In the genomic region with DNA sequence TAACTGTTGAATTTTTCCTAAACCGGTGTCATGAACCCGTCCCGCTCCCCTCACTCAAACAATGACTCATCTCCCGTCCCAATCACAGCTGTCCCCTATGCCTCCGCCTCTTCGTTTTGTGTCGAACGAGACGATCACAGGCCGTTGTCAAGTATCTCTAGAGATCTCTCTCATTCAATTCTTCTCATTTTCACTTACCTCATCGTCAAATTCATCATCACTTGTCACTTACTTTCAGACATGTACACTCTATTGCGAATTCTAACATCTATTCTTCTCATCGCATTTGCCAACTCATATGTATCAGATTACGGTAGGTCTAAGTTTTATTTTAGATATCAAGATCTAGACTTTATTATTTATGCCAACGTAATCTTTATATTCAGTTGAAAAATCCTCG, we compare ENCODE assay signal across 6 worm cellular contexts.
TF ChIP-seq lines count a peak whose summit lies in the region.

Gene K08E4.3, plus strand, starts transcription at position 235 of the 400 bp plus-strand sequence.

TF ChIP-seq in whole organism, L1 larva, 84 proteins besides CTCF, POLR2A, EP300 and RAD21:
- no peak for TF ChIP-seq nhr-19 (GFP tag; conservative IDR thresholded peaks at IDR 0.05; lab: Robert Waterston, UW)
- peak; percentile 26 for TF ChIP-seq lin-14 (GFP tag; optimal IDR thresholded peaks at IDR 0.05; lab: Kevin White, UChicago)

TF ChIP-seq in whole organism, L2 larva, 48 proteins besides CTCF, POLR2A, EP300 and RAD21:
- TF ChIP-seq nhr-129 (tag; optimal IDR thresholded peaks at IDR 0.05; lab: Kevin White, UChicago) (peak; percentile 30), skn-1 (tag; optimal IDR thresholded peaks at IDR 0.05; lab: Kevin White, UChicago) (no peak), nhr-11 (tag; optimal IDR thresholded peaks at IDR 0.05; lab: Kevin White, UChicago) (no peak), lin-13 (GFP tag; optimal IDR thresholded peaks at IDR 0.05; lab: Kevin White, UChicago) (no peak), mbf-1 (tag; optimal IDR thresholded peaks at IDR 0.05; lab: Kevin White, UChicago) (no peak), sem-4 (tag; optimal IDR thresholded peaks at IDR 0.05; lab: Kevin White, UChicago) (no peak)

TF ChIP-seq in whole organism, L3 larva, 47 proteins besides CTCF, POLR2A, EP300 and RAD21:
- TF ChIP-seq ceh-28 (tag; optimal IDR thresholded peaks at IDR 0.05; lab: Kevin White, UChicago) (no peak), pqm-1 (tag; optimal IDR thresholded peaks at IDR 0.05; lab: Kevin White, UChicago) (no peak), nhr-11 (tag; optimal IDR thresholded peaks at IDR 0.05; lab: Kevin White, UChicago) (no peak), nhr-28 (tag; optimal IDR thresholded peaks at IDR 0.05; lab: Kevin White, UChicago) (no peak), sea-2 (GFP tag; optimal IDR thresholded peaks at IDR 0.05; lab: Kevin White, UChicago) (no peak), ceh-82 (tag; optimal IDR thresholded peaks at IDR 0.05; lab: Kevin White, UChicago) (no peak), nfya-1 (tag; optimal IDR thresholded peaks at IDR 0.05; lab: Kevin White, UChicago; ENCODE audit: insufficient read depth) (peak; percentile 55), nhr-77 (tag; optimal IDR thresholded peaks at IDR 0.05; lab: Kevin White, UChicago) (no peak), lin-15B (tag; optimal IDR thresholded peaks at IDR 0.05; lab: Kevin White, UChicago) (no peak), unc-62 (GFP tag; optimal IDR thresholded peaks at IDR 0.05; lab: Kevin White, UChicago) (peak; percentile 33), tbx-2 (tag; optimal IDR thresholded peaks at IDR 0.05; lab: Kevin White, UChicago) (no peak)
TF ChIP-seq in whole organism, L3 larva: peak in this region for 2.

TF ChIP-seq in whole organism, L4 larva, 104 proteins besides CTCF, POLR2A, EP300 and RAD21:
- peak; percentile 8 for TF ChIP-seq mes-2 (tag; optimal IDR thresholded peaks at IDR 0.05; lab: Kevin White, UChicago; ENCODE audit: poor library complexity, severe bottlenecking)
- no peak for TF ChIP-seq F26F4.8 (GFP tag; conservative IDR thresholded peaks at IDR 0.05; lab: Robert Waterston, UW)

TF ChIP-seq in whole organism, late embryonic, 69 proteins besides CTCF, POLR2A, EP300 and RAD21:
- no peak for TF ChIP-seq ceh-34 (tag; optimal IDR thresholded peaks at IDR 0.05; lab: Kevin White, UChicago)
- TF ChIP-seq ceh-30 (tag; optimal IDR thresholded peaks at IDR 0.05; lab: Kevin White, UChicago): no peak
- TF ChIP-seq T23F11.4 (GFP tag; optimal IDR thresholded peaks at IDR 0.05; lab: Kevin White, UChicago): no peak
- peak; percentile 57 for TF ChIP-seq unc-55 (GFP tag; optimal IDR thresholded peaks at IDR 0.05; lab: Kevin White, UChicago)

TF ChIP-seq in whole organism, mixed stage, embryonic, 35 proteins besides CTCF, POLR2A, EP300 and RAD21:
- TF ChIP-seq lin-13 (tag; optimal IDR thresholded peaks at IDR 0.05; lab: Kevin White, UChicago) (no peak), lin-32 (GFP tag; optimal IDR thresholded peaks at IDR 0.05; lab: Kevin White, UChicago) (no peak), blmp-1 (tag; optimal IDR thresholded peaks at IDR 0.05; lab: Kevin White, UChicago) (no peak), ztf-11 (tag; optimal IDR thresholded peaks at IDR 0.05; lab: Kevin White, UChicago) (no peak), zip-8 (tag; optimal IDR thresholded peaks at IDR 0.05; lab: Kevin White, UChicago) (no peak), unc-62 (GFP tag; optimal IDR thresholded peaks at IDR 0.05; lab: Kevin White, UChicago) (peak; percentile 77), mls-2 (tag; optimal IDR thresholded peaks at IDR 0.05; lab: Kevin White, UChicago) (no peak), ham-2 (GFP tag; optimal IDR thresholded peaks at IDR 0.05; lab: Kevin White, UChicago) (no peak), unc-39 (tag; optimal IDR thresholded peaks at IDR 0.05; lab: Kevin White, UChicago) (no peak), ceh-43 (GFP tag; optimal IDR thresholded peaks at IDR 0.05; lab: Kevin White, UChicago) (no peak), nhr-76 (tag; optimal IDR thresholded peaks at IDR 0.05; lab: Kevin White, UChicago) (no peak), cnd-1 (tag; optimal IDR thresholded peaks at IDR 0.05; lab: Kevin White, UChicago) (no peak), sem-2 (GFP tag; optimal IDR thresholded peaks at IDR 0.05; lab: Kevin White, UChicago) (no peak), lsy-2 (tag; optimal IDR thresholded peaks at IDR 0.05; lab: Kevin White, UChicago) (no peak), hlh-1 (tag; optimal IDR thresholded peaks at IDR 0.05; lab: Kevin White, UChicago) (peak; percentile 30), unc-120 (tag; optimal IDR thresholded peaks at IDR 0.05; lab: Kevin White, UChicago; ENCODE audit: poor library complexity, severe bottlenecking) (peak; percentile 18), nhr-237 (tag; optimal IDR thresholded peaks at IDR 0.05; lab: Kevin White, UChicago) (no peak), ceh-39 (tag; optimal IDR thresholded peaks at IDR 0.05; lab: Kevin White, UChicago) (no peak), elt-3 (tag; optimal IDR thresholded peaks at IDR 0.05; lab: Kevin White, UChicago) (no peak), flh-1 (GFP tag; optimal IDR thresholded peaks at IDR 0.05; lab: Kevin White, UChicago) (no peak), pha-4 (tag; optimal IDR thresholded peaks at IDR 0.05; lab: Kevin White, UChicago) (no peak), elt-1 (tag; optimal IDR thresholded peaks at IDR 0.05; lab: Kevin White, UChicago; ENCODE audit: borderline replicate concordance, insufficient read depth) (no peak), mab-5 (tag; optimal IDR thresholded peaks at IDR 0.05; lab: Kevin White, UChicago) (no peak), ces-1 (GFP tag; optimal IDR thresholded peaks at IDR 0.05; lab: Kevin White, UChicago) (no peak)
